Worm (Caenorhabditis elegans) whole organism, young adult: ENCODE results near the gene fbxa-167.

Experiments
- B0035.1 ChIP-seq: sonication (generic microtip); optimal IDR thresholded peaks from 2 replicates; lab custom pipeline; 2016; ENCODE audit warnings: missing genetic modification characterization, mild to moderate bottlenecking, missing compliant biosample characterization, missing genotype, missing genetic modification reagents
- F39B2.1 ChIP-seq: fragments of 200-800 bp; sonication (Bioruptor generic); IDR thresholded peaks from 2 replicates; pipeline ENCODE4 v1.3.6; 2022; ENCODE audit warnings: missing genetic modification reagents, missing genetic modification characterization, missing compliant biosample characterization
- F52B5.7 ChIP-seq: sonication (generic microtip); optimal IDR thresholded peaks from 2 replicates; lab custom pipeline; 2016; ENCODE audit warnings: mild to moderate bottlenecking, missing genetic modification characterization, missing compliant biosample characterization
- F55B11.4 ChIP-seq: sonication (generic microtip); optimal IDR thresholded peaks from 2 replicates; lab custom pipeline; 2016; ENCODE audit warnings: missing compliant biosample characterization, missing genetic modification characterization, borderline replicate concordance; ENCODE audit not compliant: insufficient read depth
- K11D2.4 ChIP-seq: fragments of 200-800 bp; sonication (Bioruptor generic); IDR thresholded peaks from 2 replicates; pipeline ENCODE4 v1.3.6; 2022; ENCODE audit warnings: missing genetic modification reagents, missing genetic modification characterization, missing compliant biosample characterization
- T07F8.4 ChIP-seq: sonication (generic microtip); optimal IDR thresholded peaks from 2 replicates; lab custom pipeline; 2016; ENCODE audit warnings: mild to moderate bottlenecking, missing genetic modification characterization, moderate library complexity, missing compliant biosample characterization
- Y53F4B.3 ChIP-seq: fragments of 200-800 bp; sonication (Bioruptor generic); IDR thresholded peaks from 2 replicates; pipeline ENCODE4 v1.3.6; 2022; ENCODE audit warnings: missing genetic modification reagents, missing genetic modification characterization, missing compliant biosample characterization
- Y67H2A.10 ChIP-seq: fragments of 200-800 bp; sonication (Bioruptor generic); conservative IDR thresholded peaks from 2 replicates; pipeline ENCODE4 v1.3.6; 2022; ENCODE audit warnings: missing genetic modification reagents, missing genetic modification characterization, missing compliant biosample characterization
- atf-7 ChIP-seq: sonication (generic microtip); optimal IDR thresholded peaks from 2 replicates; lab custom pipeline; 2017; ENCODE audit warnings: mild to moderate bottlenecking, missing genetic modification characterization, missing compliant biosample characterization
- attf-5 ChIP-seq: fragments of 200-800 bp; sonication (Bioruptor generic); optimal IDR thresholded peaks from 2 replicates; lab custom pipeline; 2018; ENCODE audit warnings: mild to moderate bottlenecking, missing genetic modification characterization, missing compliant biosample characterization
- attf-6 ChIP-seq: fragments of 200-800 bp; sonication (Bioruptor generic); IDR thresholded peaks from 2 replicates; pipeline ENCODE4 v1.3.6; 2022; ENCODE audit warnings: missing genetic modification reagents, missing genetic modification characterization, missing compliant biosample characterization
- bed-1 ChIP-seq: fragments of 200-800 bp; sonication (Bioruptor generic); IDR thresholded peaks from 2 replicates; pipeline ENCODE4 v1.3.6; 2022; ENCODE audit warnings: missing genetic modification reagents, missing genetic modification characterization, missing compliant biosample characterization
- ccch-3 ChIP-seq: fragments of 200-800 bp; sonication (Bioruptor generic); optimal IDR thresholded peaks from 2 replicates; lab custom pipeline; 2018; ENCODE audit warnings: mild to moderate bottlenecking, missing genetic modification characterization, missing compliant biosample characterization
- cebp-1 ChIP-seq, 2 experiments: fragments of 200-800 bp in 1 of 2; sonication (Bioruptor generic) in 1 of 2; sonication (generic microtip) in 1 of 2; IDR thresholded peaks in 1 of 2; optimal IDR thresholded peaks in 1 of 2; 2 replicates each; pipeline versions ENCODE4 v1.3.6 to Lab custom; 2017 to 2022; ENCODE audit warnings: missing compliant biosample characterization in 2 of 2, missing genetic modification characterization in 2 of 2, mild to moderate bottlenecking in 1 of 2, missing genetic modification reagents in 1 of 2, moderate library complexity in 1 of 2
- ceh-27 ChIP-seq: fragments of 200-800 bp; sonication (Bioruptor generic); optimal IDR thresholded peaks from 2 replicates; lab custom pipeline; 2018; ENCODE audit warnings: mild to moderate bottlenecking, missing genetic modification characterization, moderate library complexity, missing compliant biosample characterization
- ceh-40 ChIP-seq: fragments of 200-800 bp; sonication (Bioruptor generic); IDR thresholded peaks from 2 replicates; pipeline ENCODE4 v1.3.6; 2022; ENCODE audit warnings: missing genetic modification characterization, missing compliant biosample characterization
- ceh-58 ChIP-seq: fragments of 200-800 bp; sonication (Bioruptor generic); IDR thresholded peaks from 2 replicates; pipeline ENCODE4 v1.3.6; 2022; ENCODE audit warnings: missing genetic modification characterization, missing compliant biosample characterization
- ceh-79 ChIP-seq: sonication (generic microtip); optimal IDR thresholded peaks from 2 replicates; lab custom pipeline; 2017; ENCODE audit warnings: mild to moderate bottlenecking, missing genetic modification characterization, missing compliant biosample characterization
- ceh-91 ChIP-seq: fragments of 200-800 bp; sonication (Bioruptor generic); IDR thresholded peaks from 2 replicates; pipeline ENCODE4 v1.3.6; 2022; ENCODE audit warnings: missing genetic modification reagents, missing genetic modification characterization, missing compliant biosample characterization
- dox-1 ChIP-seq: fragments of 200-800 bp; sonication (Bioruptor generic); IDR thresholded peaks from 2 replicates; pipeline ENCODE4 v1.3.6; 2022; ENCODE audit warnings: missing genetic modification reagents, missing genetic modification characterization, missing compliant biosample characterization
- dpl-1 ChIP-seq: fragments of 150-350 bp; optimal IDR thresholded peaks from 2 replicates; lab custom pipeline; 2014; ENCODE audit warnings: missing biosample characterization, missing genetic modification reagents, missing genetic modification characterization
- egl-44 ChIP-seq: fragments of 200-800 bp; sonication (Bioruptor generic); IDR thresholded peaks from 2 replicates; pipeline ENCODE4 v1.3.6; 2022; ENCODE audit warnings: missing genetic modification reagents, missing genetic modification characterization, missing compliant biosample characterization
- hsf-1 ChIP-seq: fragments of 200-800 bp; sonication (Bioruptor generic); IDR thresholded peaks from 2 replicates; pipeline ENCODE4 v1.3.6; 2022; ENCODE audit warnings: missing genetic modification reagents, missing genetic modification characterization, missing compliant biosample characterization
- let-526 ChIP-seq: fragments of 200-800 bp; sonication (Bioruptor generic); IDR thresholded peaks from 2 replicates; pipeline ENCODE4 v1.3.6; 2022; ENCODE audit warnings: missing genetic modification reagents, missing genetic modification characterization, missing compliant biosample characterization
- let-607 ChIP-seq, 2 experiments: fragments of 200-800 bp in 1 of 2; sonication (Bioruptor generic) in 1 of 2; sonication (generic microtip) in 1 of 2; optimal IDR thresholded peaks; 2 replicates each; lab custom pipeline; 2016 to 2018; ENCODE audit warnings: mild to moderate bottlenecking in 2 of 2, missing compliant biosample characterization in 2 of 2, missing genetic modification characterization in 2 of 2, moderate library complexity in 2 of 2, missing genotype in 1 of 2
- lin-40 ChIP-seq: sonication (generic microtip); optimal IDR thresholded peaks from 2 replicates; lab custom pipeline; 2016; ENCODE audit warnings: missing genetic modification characterization, mild to moderate bottlenecking, missing compliant biosample characterization, missing genotype, missing genetic modification reagents
- lir-1 ChIP-seq: fragments of 200-800 bp; sonication (Bioruptor generic); conservative IDR thresholded peaks from 2 replicates; pipeline ENCODE4 v1.3.6; 2022; ENCODE audit warnings: missing genetic modification reagents, missing genetic modification characterization, missing compliant biosample characterization
- lsy-27 ChIP-seq: sonication (generic microtip); optimal IDR thresholded peaks from 2 replicates; lab custom pipeline; 2017; ENCODE audit warnings: missing genetic modification characterization, mild to moderate bottlenecking, missing compliant biosample characterization, antibody characterized with exemption, missing genotype, borderline replicate concordance; ENCODE audit not compliant: insufficient read depth
- madf-6 ChIP-seq: fragments of 200-800 bp; sonication (Bioruptor generic); IDR thresholded peaks from 2 replicates; pipeline ENCODE4 v1.3.6; 2022; ENCODE audit warnings: missing genetic modification reagents, missing genetic modification characterization, missing compliant biosample characterization
- mes-4 ChIP-seq: sonication (generic microtip); optimal IDR thresholded peaks from 2 replicates; lab custom pipeline; 2016; ENCODE audit warnings: missing genotype, missing genetic modification characterization, missing compliant biosample characterization
- nfya-1 ChIP-seq: sonication (generic microtip); optimal IDR thresholded peaks from 2 replicates; lab custom pipeline; 2017; ENCODE audit warnings: antibody characterized with exemption, missing compliant biosample characterization, missing genetic modification characterization, borderline replicate concordance; ENCODE audit not compliant: insufficient read depth
- nhr-120 ChIP-seq: fragments of 200-800 bp; sonication (Bioruptor generic); IDR thresholded peaks from 2 replicates; pipeline ENCODE4 v1.3.6; 2022; ENCODE audit warnings: missing genetic modification characterization, missing compliant biosample characterization
- nhr-27 ChIP-seq: fragments of 200-800 bp; sonication (Bioruptor generic); optimal IDR thresholded peaks from 2 replicates; lab custom pipeline; 2018; ENCODE audit warnings: mild to moderate bottlenecking, missing genetic modification characterization, moderate library complexity, missing compliant biosample characterization
- nhr-80 ChIP-seq: sonication (generic microtip); optimal IDR thresholded peaks from 2 replicates; lab custom pipeline; 2016; ENCODE audit warnings: missing genetic modification characterization, missing compliant biosample characterization
- pbrm-1 ChIP-seq: fragments of 200-800 bp; sonication (Bioruptor generic); IDR thresholded peaks from 2 replicates; pipeline ENCODE4 v1.3.6; 2022; ENCODE audit warnings: missing genetic modification reagents, missing genetic modification characterization, missing compliant biosample characterization
- repo-1 ChIP-seq: sonication (generic microtip); optimal IDR thresholded peaks from 2 replicates; lab custom pipeline; 2017; ENCODE audit warnings: mild to moderate bottlenecking, missing genetic modification characterization, missing compliant biosample characterization
- sea-2 ChIP-seq: fragments of 200-800 bp; sonication (Bioruptor generic); IDR thresholded peaks from 2 replicates; pipeline ENCODE4 v1.3.6; 2022; ENCODE audit warnings: missing genetic modification characterization, missing compliant biosample characterization
- snpc-1.1 ChIP-seq: sonication (generic microtip); optimal IDR thresholded peaks from 2 replicates; lab custom pipeline; 2017; ENCODE audit warnings: missing genetic modification characterization, mild to moderate bottlenecking, missing compliant biosample characterization, antibody characterized with exemption, moderate library complexity, missing genotype, missing genetic modification reagents; ENCODE audit not compliant: insufficient read depth
- somi-1 ChIP-seq: fragments of 200-800 bp; sonication (Bioruptor generic); optimal IDR thresholded peaks from 2 replicates; lab custom pipeline; 2018; ENCODE audit warnings: mild to moderate bottlenecking, missing genetic modification characterization, missing compliant biosample characterization
- tbp1 ChIP-seq: fragments of 200-800 bp; sonication (Bioruptor generic); optimal IDR thresholded peaks from 2 replicates; lab custom pipeline; 2018; ENCODE audit warnings: mild to moderate bottlenecking, missing genetic modification characterization, missing compliant biosample characterization
- tbx-9 ChIP-seq: sonication (generic microtip); optimal IDR thresholded peaks from 2 replicates; lab custom pipeline; 2016; ENCODE audit warnings: borderline replicate concordance, missing genetic modification characterization, inconsistent platforms, missing compliant biosample characterization
- ztf-18 ChIP-seq: sonication (generic microtip); optimal IDR thresholded peaks from 2 replicates; lab custom pipeline; 2016; ENCODE audit warnings: missing genotype, mild to moderate bottlenecking, missing genetic modification characterization, missing compliant biosample characterization
- ztf-25 ChIP-seq: fragments of 200-800 bp; sonication (Bioruptor generic); IDR thresholded peaks from 2 replicates; pipeline ENCODE4 v1.3.6; 2022; ENCODE audit warnings: missing genetic modification reagents, missing genetic modification characterization, missing compliant biosample characterization
- ztf-26 ChIP-seq: sonication (generic microtip); optimal IDR thresholded peaks from 2 replicates; lab custom pipeline; 2017; ENCODE audit warnings: missing genetic modification characterization, missing compliant biosample characterization

Gene fbxa-167

ce11 chrII:13596505-13596977 lies 44.7 kb upstream of the fbxa-167 start, which contains the start of the genes fbxc-23 and csc-1 (continued):
- TF ChIP-seq snpc-1.1 (tag; lab: Kevin White, UChicago) (peak; percentile 65), dox-1 (GFP tag; lab: Robert Waterston, UW) (peak; percentile 67), madf-6 (GFP tag; lab: Robert Waterston, UW) (peak; percentile 100)

DNA sequence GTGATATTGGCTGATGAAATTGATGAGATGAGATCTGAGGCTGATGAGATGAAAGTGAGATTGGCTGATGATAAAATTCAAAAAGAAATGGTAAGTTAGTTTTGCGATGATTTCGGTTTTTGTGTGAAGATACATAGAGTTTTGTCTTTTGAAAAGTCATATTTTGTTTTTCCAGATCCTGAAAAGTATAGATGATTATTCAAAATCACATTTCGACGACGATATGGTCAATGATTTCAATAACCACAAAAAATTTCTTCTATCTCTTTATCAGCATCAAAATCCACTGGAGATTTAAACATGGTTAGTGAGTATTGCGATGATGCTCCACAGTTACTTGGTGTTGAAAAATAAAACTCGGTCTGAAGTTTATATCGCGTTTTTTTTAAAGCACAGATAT lies 40.4 kb upstream of the fbxa-167 start, which contains the start of gene csp-1:
Gene csp-1 (plus strand): TSS at position 301 of the 400 bp plus-strand sequence.
- TF ChIP-seq repo-1 (tag; lab: Kevin White, UChicago) (no peak), ccch-3 (GFP tag; lab: Kevin White, UChicago) (no peak), nhr-27 (tag; lab: Kevin White, UChicago) (no peak), pbrm-1 (GFP tag; lab: Robert Waterston, UW) (no peak), lsy-27 (tag; lab: Kevin White, UChicago) (no peak), F52B5.7 (tag; lab: Kevin White, UChicago) (no peak), hsf-1 (no peak), atf-7 (tag; lab: Kevin White, UChicago) (no peak), B0035.1 (tag; lab: Kevin White, UChicago) (no peak), attf-6 (GFP tag; lab: Robert Waterston, UW) (no peak), ceh-40 (GFP tag; lab: Robert Waterston, UW) (no peak), ceh-58 (GFP tag; lab: Robert Waterston, UW) (no peak), let-607 (tag; optimal IDR thresholded peaks at IDR 0.05; lab: Kevin White, UChicago) (no peak), dox-1 (GFP tag; lab: Robert Waterston, UW) (no peak), K11D2.4 (no peak), tbx-9 (no peak)

DNA sequence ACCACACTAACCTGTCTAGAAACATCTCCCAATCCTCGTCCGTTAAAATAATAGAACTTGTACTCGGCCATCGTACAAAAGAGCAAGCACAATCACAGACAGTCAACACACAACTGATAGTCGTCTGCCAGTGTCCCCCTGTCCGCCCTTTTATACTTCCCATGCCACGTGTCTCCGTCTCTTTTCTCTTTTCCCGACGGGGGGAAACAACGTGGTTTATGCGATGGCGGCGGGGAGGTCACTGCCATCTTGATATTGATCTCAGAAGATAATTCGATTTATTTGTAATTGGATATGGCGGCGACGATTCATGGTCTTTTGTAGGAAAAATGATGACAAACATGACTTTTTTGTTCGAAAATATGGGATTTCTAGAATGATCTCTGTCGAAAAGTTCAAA lies 31.6 kb upstream of the fbxa-167 start, which contains the start of gene gst-20:
Gene gst-20 (minus strand): TSS at position 170 of the 400 bp plus-strand sequence.
- TF ChIP-seq somi-1 (GFP tag; lab: Kevin White, UChicago) (no peak), Y67H2A.10 (GFP tag; lab: Robert Waterston, UW) (no peak), nhr-120 (GFP tag; lab: Robert Waterston, UW) (no peak), T07F8.4 (no peak), dpl-1 (GFP tag; lab: Kevin White, UChicago) (no peak), ceh-27 (GFP tag; lab: Kevin White, UChicago) (no peak), Y53F4B.3 (GFP tag; lab: Robert Waterston, UW) (no peak), F39B2.1 (GFP tag; lab: Robert Waterston, UW) (no peak), tbp1 (GFP tag; lab: Kevin White, UChicago) (peak; percentile 50), ztf-18 (tag; lab: Kevin White, UChicago) (no peak), lir-1 (no peak), egl-44 (GFP tag; lab: Robert Waterston, UW) (no peak), ccch-3 (GFP tag; lab: Kevin White, UChicago) (no peak), ztf-25 (GFP tag; lab: Robert Waterston, UW) (no peak), bed-1 (no peak), ztf-26 (no peak), mes-4 (tag; lab: Kevin White, UChicago) (no peak), F55B11.4 (tag; lab: Kevin White, UChicago) (no peak), let-607 (tag; optimal IDR thresholded peaks at IDR 0.05; lab: Kevin White, UChicago) (peak in 1 of 2 experiments; percentile 15), lin-40 (tag; lab: Kevin White, UChicago) (peak; percentile 20), attf-5 (GFP tag; lab: Kevin White, UChicago) (peak; percentile 8), ceh-91 (GFP tag; lab: Robert Waterston, UW) (no peak), dox-1 (GFP tag; lab: Robert Waterston, UW) (0 out of 2 replicates have a peak, but pooled peaks have one; percentile 34), let-526 (no peak), cebp-1 (GFP tag; IDR thresholded peaks at IDR 0.05; lab: Robert Waterston, UW) (no peak), cebp-1 (tag; optimal IDR thresholded peaks at IDR 0.05; lab: Kevin White, UChicago) (peak; percentile 29), nfya-1 (tag; lab: Kevin White, UChicago) (no peak), sea-2 (GFP tag; lab: Robert Waterston, UW) (no peak), ceh-79 (tag; lab: Kevin White, UChicago) (no peak), nhr-80 (tag; lab: Kevin White, UChicago) (peak; percentile 71)
